Fruit fly (Drosophila melanogaster) whole organism, pupa: ENCODE results near the gene CG14450.

ENCODE experiments used
- CG10348 ChIP-seq: fragments of 200-800 bp; sonication (Bioruptor generic); IDR thresholded peaks from 2 replicates; pipeline ENCODE4 v1.3.6; 2022; ENCODE audit warnings: missing biosample characterization, missing genetic modification characterization
- CG12605 ChIP-seq: fragments of 200-800 bp; sonication (Bioruptor generic); IDR thresholded peaks from 2 replicates; pipeline ENCODE4 v1.3.6; 2022; ENCODE audit warnings: missing biosample characterization, missing genetic modification characterization
- CG13204 ChIP-seq: fragments of 200-800 bp; sonication (Bioruptor generic); optimal IDR thresholded peaks from 2 replicates; lab custom pipeline; 2018; ENCODE audit warnings: missing biosample characterization, mild to moderate bottlenecking, missing genetic modification characterization, moderate library complexity
- CG14655 ChIP-seq: fragments of 200-800 bp; sonication (Bioruptor generic); optimal IDR thresholded peaks from 3 replicates; lab custom pipeline; 2017; ENCODE audit warnings: mild to moderate bottlenecking, missing biosample characterization, missing genetic modification reagents, missing genetic modification characterization
- CG15710 ChIP-seq: fragments of 200-800 bp; sonication (Bioruptor generic); optimal IDR thresholded peaks from 2 replicates; lab custom pipeline; 2018; ENCODE audit warnings: missing biosample characterization, mild to moderate bottlenecking, missing genetic modification characterization, moderate library complexity
- CG17806 ChIP-seq: fragments of 200-800 bp; sonication (Bioruptor generic); optimal IDR thresholded peaks from 2 replicates; lab custom pipeline; 2018; ENCODE audit warnings: missing biosample characterization, mild to moderate bottlenecking, missing genetic modification characterization, moderate library complexity
- CG32121 ChIP-seq: fragments of 200-800 bp; sonication (Bioruptor generic); IDR thresholded peaks from 2 replicates; pipeline ENCODE4 v1.3.6; 2022; ENCODE audit warnings: missing biosample characterization, missing genetic modification characterization
- CG34367 ChIP-seq: fragments of 200-800 bp; sonication (Bioruptor generic); optimal IDR thresholded peaks from 2 replicates; lab custom pipeline; 2018; ENCODE audit warnings: missing biosample characterization, mild to moderate bottlenecking, missing genetic modification characterization
- CG4496 ChIP-seq: fragments of 200-800 bp; sonication (Bioruptor generic); IDR thresholded peaks from 3 replicates; pipeline ENCODE4 v1.3.6; 2022; ENCODE audit warnings: missing biosample characterization, missing genetic modification characterization
- CG8159 ChIP-seq: fragments of 200-800 bp; sonication (Bioruptor generic); optimal IDR thresholded peaks from 3 replicates; lab custom pipeline; 2018; ENCODE audit warnings: missing biosample characterization, mild to moderate bottlenecking, missing genetic modification characterization, moderate library complexity
- CG8301 ChIP-seq: fragments of 200-800 bp; sonication (Bioruptor generic); optimal IDR thresholded peaks from 2 replicates; lab custom pipeline; 2018; ENCODE audit warnings: missing biosample characterization, mild to moderate bottlenecking, missing genetic modification characterization
- CG9948 ChIP-seq: fragments of 200-800 bp; sonication (Bioruptor generic); optimal IDR thresholded peaks from 2 replicates; lab custom pipeline; 2018; ENCODE audit warnings: missing biosample characterization, mild to moderate bottlenecking, missing genetic modification characterization, moderate library complexity
- D1 ChIP-seq: fragments of 200-800 bp; sonication (Bioruptor generic); optimal IDR thresholded peaks from 2 replicates; lab custom pipeline; 2018; ENCODE audit warnings: missing biosample characterization, mild to moderate bottlenecking, missing genetic modification characterization, moderate library complexity
- EcR ChIP-seq: fragments of 200-800 bp; sonication (Bioruptor generic); optimal IDR thresholded peaks from 3 replicates; lab custom pipeline; 2019; ENCODE audit warnings: missing biosample characterization, missing genetic modification characterization, mild to moderate bottlenecking, moderate library complexity, missing genetic modification reagents
- Ets98B ChIP-seq: fragments of 200-800 bp; sonication (Bioruptor generic); IDR thresholded peaks from 2 replicates; pipeline ENCODE4 v1.3.6; 2022; ENCODE audit warnings: missing biosample characterization, missing genetic modification characterization
- Pif1A ChIP-seq: fragments of 200-800 bp; sonication (Bioruptor generic); optimal IDR thresholded peaks from 3 replicates; lab custom pipeline; 2016; ENCODE audit warnings: missing biosample characterization, missing genetic modification characterization
- Pif1B ChIP-seq: fragments of 200-800 bp; sonication (Bioruptor generic); optimal IDR thresholded peaks from 3 replicates; lab custom pipeline; 2016; ENCODE audit warnings: missing biosample characterization, missing genetic modification characterization
- Snoo ChIP-seq: fragments of 200-800 bp; sonication (Bioruptor generic); optimal IDR thresholded peaks from 3 replicates; lab custom pipeline; 2017; ENCODE audit warnings: missing biosample characterization, mild to moderate bottlenecking, missing genetic modification characterization, inconsistent platforms
- fd96Ca ChIP-seq: fragments of 200-800 bp; sonication (Bioruptor generic); IDR thresholded peaks from 3 replicates; pipeline ENCODE4 v1.3.6; 2022; ENCODE audit warnings: missing biosample characterization, missing genetic modification characterization
- gl ChIP-seq: fragments of 200-800 bp; sonication (Bioruptor generic); optimal IDR thresholded peaks from 2 replicates; lab custom pipeline; 2018; ENCODE audit warnings: missing biosample characterization, mild to moderate bottlenecking, missing genetic modification characterization
- rn ChIP-seq: fragments of 200-800 bp; sonication (Bioruptor generic); IDR thresholded peaks from 2 replicates; pipeline ENCODE4 v1.3.6; 2022; ENCODE audit warnings: missing biosample characterization, missing genetic modification characterization

Gene CG14450

dm6 chr3L:22727739-22728335, at the start of gene CG14450, which contains the start of gene CG11367:
CG14450 (minus strand) TSS chr3L:22727789.
CG11367 (plus strand) TSS chr3L:22728111.
- TF ChIP-seq Pif1A (GFP tag; lab: Kevin White, UChicago), result no peak
- peak; percentile 26; the same call in 1 of the 2 replicates for TF ChIP-seq Ets98B
- no peak for TF ChIP-seq CG10348 (GFP tag; lab: Robert Waterston, UW)
- TF ChIP-seq CG15710 (tag; lab: Kevin White, UChicago), result no peak
- TF ChIP-seq Pif1B, result peak; percentile 55
- no peak for TF ChIP-seq CG17806 (tag; lab: Kevin White, UChicago)
- no peak for TF ChIP-seq CG8301
- TF ChIP-seq CG12605 (GFP tag; lab: Robert Waterston, UW), result 0 out of 2 replicates have a peak, but pooled peaks have one; percentile 34
- TF ChIP-seq CG8159 (tag; lab: Kevin White, UChicago), result no peak
- TF ChIP-seq CG13204 (GFP tag; lab: Kevin White, UChicago), result peak; percentile 67
- peak; percentile 18 for TF ChIP-seq EcR (GFP tag; lab: Kevin White, UChicago)
- 0 out of 3 replicates have a peak, but pooled peaks have one; percentile 19 for TF ChIP-seq CG4496

- TF ChIP-seq Snoo (tag; lab: Kevin White, UChicago), result peak; percentile 32
- TF ChIP-seq CG8301, result no peak
- TF ChIP-seq CG14655, result no peak
- no peak for TF ChIP-seq CG15710 (tag; lab: Kevin White, UChicago)
Measured at dm6 chr3L:22774479-22774878, 46.9 kb upstream of the CG14450 start.

dm6 chr3L:22773383-22773873, 45.8 kb upstream of the CG14450 start:
- TF ChIP-seq CG34367 (tag; lab: Kevin White, UChicago), result no peak
- no peak for TF ChIP-seq Ets98B
- peak; percentile 45; the same call in 1 of the 2 replicates for TF ChIP-seq CG12605 (GFP tag; lab: Robert Waterston, UW)
- TF ChIP-seq CG10348 (GFP tag; lab: Robert Waterston, UW), result no peak
- no peak for TF ChIP-seq Pif1A (GFP tag; lab: Kevin White, UChicago)
- peak; percentile 33 for TF ChIP-seq EcR (GFP tag; lab: Kevin White, UChicago)
- TF ChIP-seq Snoo (tag; lab: Kevin White, UChicago), result no peak
- TF ChIP-seq CG17806 (tag; lab: Kevin White, UChicago), result no peak
- TF ChIP-seq CG32121 (GFP tag; lab: Robert Waterston, UW), result no peak; the same call in 1 of the 2 replicates
- no peak for TF ChIP-seq D1 (tag; lab: Kevin White, UChicago)
- peak; percentile 62 for TF ChIP-seq CG13204 (GFP tag; lab: Kevin White, UChicago)
- peak; percentile 27 for TF ChIP-seq gl (tag; lab: Kevin White, UChicago)
- TF ChIP-seq CG4496, result no peak
- TF ChIP-seq fd96Ca (GFP tag; lab: Robert Waterston, UW), result no peak
- peak; percentile 15 for TF ChIP-seq CG8159 (tag; lab: Kevin White, UChicago)

dm6 chr3L:22749987-22750386, 22.4 kb upstream of the CG14450 start:
- TF ChIP-seq CG8159 (tag; lab: Kevin White, UChicago) (no peak), CG4496 (0 out of 3 replicates have a peak, but pooled peaks have one; percentile 1), CG34367 (tag; lab: Kevin White, UChicago) (no peak)
- TF ChIP-seq, all 21 proteins: peak for 1

- TF ChIP-seq CG8159 (tag; lab: Kevin White, UChicago) (peak; percentile 8), CG12605 (GFP tag; lab: Robert Waterston, UW) (0 out of 2 replicates have a peak, but pooled peaks have one; percentile 15), CG15710 (tag; lab: Kevin White, UChicago) (no peak), D1 (tag; lab: Kevin White, UChicago) (peak; percentile 76), CG10348 (GFP tag; lab: Robert Waterston, UW) (no peak), CG13204 (GFP tag; lab: Kevin White, UChicago) (peak; percentile 22), rn (GFP tag; lab: Robert Waterston, UW) (no peak), CG9948 (tag; lab: Kevin White, UChicago) (no peak), gl (tag; lab: Kevin White, UChicago) (no peak)
Measured at dm6 chr3L:22749147-22749550, 21.6 kb upstream of the CG14450 start, which contains the start of gene SPoCk. SPoCk (plus strand) TSS chr3L:22749444.

- TF ChIP-seq EcR (GFP tag; lab: Kevin White, UChicago), result no peak
- TF ChIP-seq CG12605 (GFP tag; lab: Robert Waterston, UW), result no peak; the same call in 1 of the 2 replicates
- TF ChIP-seq gl (tag; lab: Kevin White, UChicago), result no peak
- TF ChIP-seq Pif1B, result no peak
- peak; percentile 13 for TF ChIP-seq Pif1A (GFP tag; lab: Kevin White, UChicago)
- TF ChIP-seq CG4496, result peak; percentile 74
- TF ChIP-seq CG15710 (tag; lab: Kevin White, UChicago), result peak; percentile 2
- peak; percentile 15 for TF ChIP-seq CG9948 (tag; lab: Kevin White, UChicago)
- TF ChIP-seq CG13204 (GFP tag; lab: Kevin White, UChicago), result no peak
- TF ChIP-seq D1 (tag; lab: Kevin White, UChicago), result peak; percentile 54
- TF ChIP-seq fd96Ca (GFP tag; lab: Robert Waterston, UW), result no peak
- TF ChIP-seq CG8301, result peak; percentile 13
- TF ChIP-seq CG34367 (tag; lab: Kevin White, UChicago), result no peak
- TF ChIP-seq Ets98B, result no peak; the same call in 1 of the 2 replicates
- no peak for TF ChIP-seq CG32121 (GFP tag; lab: Robert Waterston, UW)
- no peak for TF ChIP-seq CG14655
- peak; percentile 10 for TF ChIP-seq Snoo (tag; lab: Kevin White, UChicago)
- TF ChIP-seq CG10348 (GFP tag; lab: Robert Waterston, UW), result no peak
- TF ChIP-seq CG17806 (tag; lab: Kevin White, UChicago), result peak; percentile 22
- TF ChIP-seq CG8159 (tag; lab: Kevin White, UChicago), result peak; percentile 49
- no peak for TF ChIP-seq rn (GFP tag; lab: Robert Waterston, UW)
Measured at dm6 chr3L:22742945-22743582, 15.5 kb upstream of the CG14450 start.
